Worm (Caenorhabditis elegans): Measurements from ENCODE around the gene VW02B12L.2.

The VW02B12L.2 gene

ce11 chrII:11396217-11396616 is 43.9 kb downstream of the VW02B12L.2 start:
- peak; percentile 13 for TF ChIP-seq C08G9.2 (tag; optimal IDR thresholded peaks at IDR 0.05)
- peak; percentile 84 for TF ChIP-seq unc-42 (tag; optimal IDR thresholded peaks at IDR 0.05)
- TF ChIP-seq ref-2 (tag; optimal IDR thresholded peaks at IDR 0.05), result no peak

DNA sequence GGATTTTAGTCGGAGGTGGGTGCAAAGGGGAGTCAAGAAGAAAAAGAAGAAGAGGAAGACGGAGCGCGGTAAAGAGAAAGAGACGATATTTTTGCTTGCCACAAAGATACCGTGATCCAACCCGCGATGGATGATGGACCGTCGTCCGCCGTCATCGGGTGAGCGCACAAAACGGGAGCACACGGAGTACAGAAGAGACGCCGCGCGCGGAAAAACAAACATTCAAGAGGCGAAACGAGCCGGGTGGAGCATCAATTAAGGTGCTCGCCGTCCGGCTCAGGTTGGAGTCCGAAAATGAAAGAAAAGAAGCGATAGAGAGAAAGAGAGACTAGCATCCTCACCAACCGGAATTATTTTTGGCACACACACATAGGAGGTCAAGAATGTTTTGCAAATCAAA is 46.3 kb downstream of the VW02B12L.2 start:
- TF ChIP-seq ceh-31 (tag; optimal IDR thresholded peaks at IDR 0.05) (no peak), unc-86 (tag; optimal IDR thresholded peaks at IDR 0.05) (no peak), fkh-6 (tag; optimal IDR thresholded peaks at IDR 0.05) (no peak), pqm-1 (tag; optimal IDR thresholded peaks at IDR 0.05) (no peak), ceh-19 (GFP tag; optimal IDR thresholded peaks at IDR 0.05) (peak; percentile 16), syd-9 (tag; optimal IDR thresholded peaks at IDR 0.05) (no peak), ttx-3 (tag; optimal IDR thresholded peaks at IDR 0.05) (no peak), eyg-1 (tag; optimal IDR thresholded peaks at IDR 0.05) (peak; percentile 11), ceh-2 (tag; optimal IDR thresholded peaks at IDR 0.05) (peak; percentile 34), che-1 (tag; optimal IDR thresholded peaks at IDR 0.05) (no peak), ceh-34 (tag; optimal IDR thresholded peaks at IDR 0.05) (peak; percentile 52)

ce11 chrII:11392390-11392789 is 47.7 kb downstream of the VW02B12L.2 start:
- TF ChIP-seq ahr-1 (tag; optimal IDR thresholded peaks at IDR 0.05), result no peak
- no peak for TF ChIP-seq pros-1 (tag; optimal IDR thresholded peaks at IDR 0.05)
- no peak for TF ChIP-seq pqm-1 (tag; optimal IDR thresholded peaks at IDR 0.05)
- TF ChIP-seq ceh-24 (tag; optimal IDR thresholded peaks at IDR 0.05), result no peak
- no peak for TF ChIP-seq ceh-31 (tag; optimal IDR thresholded peaks at IDR 0.05)
- TF ChIP-seq nhr-11 (tag; optimal IDR thresholded peaks at IDR 0.05), result no peak
- no peak for TF ChIP-seq zip-5 (tag; optimal IDR thresholded peaks at IDR 0.05)
- TF ChIP-seq ceh-19 (GFP tag; optimal IDR thresholded peaks at IDR 0.05), result no peak
- no peak for TF ChIP-seq elt-4 (tag; optimal IDR thresholded peaks at IDR 0.05)
- no peak for TF ChIP-seq ceh-6 (GFP tag; optimal IDR thresholded peaks at IDR 0.05)
- TF ChIP-seq fkh-6 (tag; optimal IDR thresholded peaks at IDR 0.05), result no peak
- no peak for TF ChIP-seq tbx-7 (tag; optimal IDR thresholded peaks at IDR 0.05)
- TF ChIP-seq ceh-9 (tag; optimal IDR thresholded peaks at IDR 0.05), result no peak

ce11 chrII:11390865-11391264 is 49.3 kb downstream of the VW02B12L.2 start, which contains the start of gene shn-1:
Gene shn-1, minus strand, starts transcription at chrII:11390965.
- TF ChIP-seq Y22D7AL.16 (tag; optimal IDR thresholded peaks at IDR 0.05) (no peak), unc-42 (tag; optimal IDR thresholded peaks at IDR 0.05) (no peak), ama-1 (optimal IDR thresholded peaks at IDR 0.05) (no peak), C08G9.2 (tag; optimal IDR thresholded peaks at IDR 0.05) (no peak)

All from whole organism, late embryonic.